Fruit fly (Drosophila melanogaster) whole organism, pupa: Measurements from ENCODE around the gene TrxT.

Source experiments
- CG10348 ChIP-seq: fragments of 200-800 bp; sonication (Bioruptor generic); IDR thresholded peaks from 2 replicates; pipeline ENCODE4 v1.3.6; 2022; ENCODE audit warnings: missing biosample characterization, missing genetic modification characterization
- CG32121 ChIP-seq: fragments of 200-800 bp; sonication (Bioruptor generic); IDR thresholded peaks from 2 replicates; pipeline ENCODE4 v1.3.6; 2022; ENCODE audit warnings: missing biosample characterization, missing genetic modification characterization
- EcR ChIP-seq: fragments of 200-800 bp; sonication (Bioruptor generic); optimal IDR thresholded peaks from 3 replicates; lab custom pipeline; 2019; ENCODE audit warnings: missing biosample characterization, missing genetic modification characterization, mild to moderate bottlenecking, moderate library complexity, missing genetic modification reagents

- TF ChIP-seq CG10348 (no peak), CG32121 (GFP tag; lab: Robert Waterston, UW) (no peak), EcR (GFP tag; lab: Kevin White, UChicago) (no peak)
These were observed 5.5 kb upstream of the TrxT start, which contains the start of the genes CG15930 and Sas10 for dm6 chrX:5317170-5317569.
